Fruit fly (Drosophila melanogaster) whole organism: ENCODE measurements around the gene TyrRS.

Source experiments
- Dll ChIP-seq: fragments of >200 bp; optimal IDR thresholded peaks from 2 replicates; lab custom pipeline; 2017
- pan ChIP-seq: fragments of >200 bp; optimal IDR thresholded peaks from 2 replicates; lab custom pipeline; 2017
- psq ChIP-seq: fragments of >200 bp; optimal IDR thresholded peaks from 2 replicates; lab custom pipeline; 2017
- usp ChIP-seq: fragments of >200 bp; optimal IDR thresholded peaks from 2 replicates; lab custom pipeline; 2017; ENCODE audit warnings: missing biosample characterization, missing genetic modification characterization, mixed read lengths

DNA sequence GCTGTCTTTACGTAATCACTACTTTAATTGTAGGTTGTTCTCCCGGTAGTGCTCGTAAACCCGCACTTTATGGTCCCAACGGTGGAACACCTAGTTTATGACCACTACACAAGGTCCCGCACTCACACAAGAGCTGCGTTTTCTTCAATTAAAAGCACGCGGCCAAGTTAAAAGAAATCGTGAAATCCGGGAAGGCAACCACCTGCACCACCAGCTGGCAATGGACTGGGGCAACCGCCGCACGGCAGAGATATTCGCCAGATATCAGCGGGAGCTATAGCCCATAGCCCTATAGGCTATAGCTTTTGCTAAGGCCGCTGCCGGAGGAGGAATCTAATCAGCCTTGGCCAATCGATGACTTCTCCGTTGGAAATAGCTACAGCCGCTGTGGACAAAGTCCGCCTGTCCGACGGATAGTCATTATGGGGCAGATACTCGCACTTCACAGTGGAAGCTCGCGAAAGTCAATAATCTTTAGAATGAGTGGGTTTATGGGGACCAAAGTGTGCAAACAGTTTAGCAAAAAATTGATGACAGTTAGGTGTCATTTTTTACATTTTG lies 34.9 kb downstream of the TyrRS start:
- TF ChIP-seq psq (lab: Kevin White, UChicago) (no peak), usp (GFP tag; lab: Kevin White, UChicago) (no peak), Dll (no peak), pan (lab: Kevin White, UChicago) (no peak)
